Worm (Caenorhabditis elegans): ENCODE results near the gene npp-27.
A peak's percentile ranks its signal among the peaks of the same experiment; 100 is the strongest.

npp-27 gene

DNA sequence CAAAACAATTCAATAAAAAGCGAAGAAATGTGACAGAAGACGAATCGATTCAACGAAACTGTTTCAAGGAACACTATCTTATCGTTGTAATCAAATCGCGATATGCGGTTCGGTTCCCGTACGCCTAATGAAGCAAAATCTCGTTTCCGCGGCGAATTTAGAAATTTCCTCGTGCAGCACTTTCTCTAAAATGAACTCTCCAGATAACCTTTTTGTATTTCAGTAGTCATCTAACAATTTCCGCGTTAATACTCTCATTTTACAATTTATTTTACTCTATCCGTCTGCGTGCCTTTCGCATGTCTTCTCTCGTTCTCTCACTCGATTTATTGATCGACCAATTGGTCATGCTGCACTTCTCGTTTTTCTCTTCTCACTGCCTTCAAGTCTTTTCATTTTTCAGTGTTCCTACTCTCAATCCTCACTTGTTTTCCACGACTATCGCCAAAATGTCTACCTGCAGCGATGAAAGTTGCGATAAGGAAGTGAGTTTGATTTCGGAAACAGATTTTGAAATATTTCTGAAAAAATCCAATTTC is at the start of gene npp-27, which contains the start of gene ntl-4:
TSS of gene npp-27 (minus strand) at position 51 of the 539 bp plus-strand sequence.
TSS of gene ntl-4 (plus strand) at position 379 of the 539 bp plus-strand sequence.
- TF ChIP-seq pros-1 (tag; optimal IDR thresholded peaks at IDR 0.05), result no peak
- no peak for TF ChIP-seq ceh-45 (GFP tag; IDR thresholded peaks at IDR 0.05)
- peak; percentile 4 for TF ChIP-seq nfya-1 (tag; optimal IDR thresholded peaks at IDR 0.05)
- peak; percentile 24 for TF ChIP-seq ceh-48 (tag; optimal IDR thresholded peaks at IDR 0.05)

DNA sequence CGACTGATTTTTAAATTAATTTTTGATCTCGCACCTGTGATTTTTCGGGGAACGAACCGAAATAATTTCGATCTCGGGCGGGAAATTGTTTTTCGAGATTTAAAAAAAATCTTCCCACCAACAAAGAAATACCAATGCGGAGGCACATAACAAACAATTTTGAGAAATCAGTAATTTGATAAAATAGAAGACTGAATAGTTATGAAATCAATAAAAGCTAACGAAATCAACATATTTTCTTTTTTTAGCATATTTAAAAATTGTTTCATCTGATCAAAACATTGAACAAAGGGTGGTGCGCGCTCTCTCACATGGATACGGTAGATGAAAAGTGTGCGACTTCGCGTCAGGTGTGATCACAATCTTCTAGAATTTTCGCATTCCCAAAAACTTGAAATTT is 48.0 kb upstream of the npp-27 start:
- TF ChIP-seq ceh-9 (tag; optimal IDR thresholded peaks at IDR 0.05) (no peak), ceh-45 (GFP tag; IDR thresholded peaks at IDR 0.05) (no peak), T23F11.4 (GFP tag; optimal IDR thresholded peaks at IDR 0.05) (no peak), ceh-31 (tag; optimal IDR thresholded peaks at IDR 0.05) (no peak), tbx-7 (tag; optimal IDR thresholded peaks at IDR 0.05) (no peak), hlh-6 (tag; optimal IDR thresholded peaks at IDR 0.05) (no peak), madf-2 (tag; optimal IDR thresholded peaks at IDR 0.05) (no peak), ceh-18 (tag; optimal IDR thresholded peaks at IDR 0.05) (no peak), pha-4 (tag; optimal IDR thresholded peaks at IDR 0.05) (no peak), odd-2 (tag; optimal IDR thresholded peaks at IDR 0.05) (no peak), ceh-34 (tag; optimal IDR thresholded peaks at IDR 0.05) (no peak), ceh-48 (tag; optimal IDR thresholded peaks at IDR 0.05) (no peak), C38D4.7 (GFP tag; optimal IDR thresholded peaks at IDR 0.05) (no peak), gmeb-2 (tag; optimal IDR thresholded peaks at IDR 0.05) (no peak), F13H6.1 (tag; optimal IDR thresholded peaks at IDR 0.05) (no peak)

DNA sequence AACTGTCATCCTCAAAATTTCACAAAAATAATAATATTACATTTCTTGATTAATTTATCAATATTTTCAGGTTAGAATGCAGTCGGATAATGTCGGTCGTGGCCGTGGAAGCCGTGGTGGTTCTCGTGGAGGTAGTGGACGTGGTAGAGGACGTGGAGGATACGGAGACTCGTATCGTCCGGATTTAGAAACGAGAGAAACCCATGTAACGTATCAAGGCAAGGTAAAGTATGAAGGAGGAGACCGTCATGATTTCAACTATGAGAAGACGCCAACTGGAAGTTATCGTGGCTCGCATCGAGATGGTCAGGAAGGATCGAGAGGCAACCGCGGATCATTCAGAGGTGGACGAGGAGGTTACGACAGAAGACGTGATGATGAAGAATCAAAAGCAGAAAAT is 47.5 kb upstream of the npp-27 start, which contains the start of gene frpr-10:
TSS of gene frpr-10 (plus strand) at position 301 of the 400 bp plus-strand sequence.
- TF ChIP-seq syd-9 (tag; optimal IDR thresholded peaks at IDR 0.05) (no peak), unc-42 (tag; optimal IDR thresholded peaks at IDR 0.05) (no peak), ama-1 (optimal IDR thresholded peaks at IDR 0.05) (no peak), ceh-18 (tag; optimal IDR thresholded peaks at IDR 0.05) (no peak), ceh-45 (GFP tag; IDR thresholded peaks at IDR 0.05) (no peak), Y22D7AL.16 (tag; optimal IDR thresholded peaks at IDR 0.05) (no peak), pha-2 (tag; optimal IDR thresholded peaks at IDR 0.05) (no peak), hlh-13 (GFP tag; optimal IDR thresholded peaks at IDR 0.05) (no peak), C38D4.7 (GFP tag; optimal IDR thresholded peaks at IDR 0.05) (no peak), zip-5 (tag; optimal IDR thresholded peaks at IDR 0.05) (no peak)

DNA sequence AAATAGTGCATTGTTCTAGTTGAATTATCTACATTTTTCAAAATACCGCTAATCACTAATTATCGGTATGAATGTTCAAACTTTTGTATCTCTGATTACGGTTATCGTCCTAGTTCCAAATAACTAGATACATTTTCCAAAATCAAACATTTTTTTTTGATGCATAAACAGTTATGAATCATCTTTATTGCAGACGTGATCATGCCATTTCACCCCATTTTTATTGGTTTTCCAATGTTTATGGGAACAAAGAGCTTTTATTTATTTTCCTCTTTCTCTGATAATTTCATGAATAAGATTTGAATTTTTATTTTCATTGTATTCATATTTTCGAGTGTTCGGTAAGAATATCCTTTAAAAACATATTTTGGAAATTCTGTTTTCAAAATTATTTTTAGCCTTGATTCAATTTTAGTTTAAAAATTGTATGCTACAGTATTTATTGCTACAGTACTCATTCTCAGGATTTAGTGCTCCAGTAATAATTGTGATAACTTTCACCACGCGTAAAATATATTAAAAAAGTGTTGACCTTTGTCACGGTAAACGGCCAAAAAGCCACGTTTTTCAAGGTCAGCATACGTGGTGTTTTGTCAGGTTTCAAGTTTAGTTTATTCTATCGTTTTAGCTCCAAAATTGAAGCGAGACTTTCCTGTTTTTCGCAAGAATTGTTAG is 46.7 kb upstream of the npp-27 start, which contains the start of gene csr-1:
TSS of gene csr-1 (plus strand) at position 625 of the 675 bp plus-strand sequence.
- no peak for TF ChIP-seq ceh-9 (tag; optimal IDR thresholded peaks at IDR 0.05)
- no peak for TF ChIP-seq ceh-34 (tag; optimal IDR thresholded peaks at IDR 0.05)
- no peak for TF ChIP-seq ttx-3 (tag; optimal IDR thresholded peaks at IDR 0.05)
- TF ChIP-seq pqm-1 (tag; optimal IDR thresholded peaks at IDR 0.05), result no peak
- no peak for TF ChIP-seq eyg-1 (tag; optimal IDR thresholded peaks at IDR 0.05)
- no peak for TF ChIP-seq K09A11.1 (tag; optimal IDR thresholded peaks at IDR 0.05; ENCODE audit: insufficient read depth)
- no peak for TF ChIP-seq syd-9 (tag; optimal IDR thresholded peaks at IDR 0.05)
- TF ChIP-seq che-1 (tag; optimal IDR thresholded peaks at IDR 0.05), result no peak
- no peak for TF ChIP-seq pha-4 (tag; optimal IDR thresholded peaks at IDR 0.05)

DNA sequence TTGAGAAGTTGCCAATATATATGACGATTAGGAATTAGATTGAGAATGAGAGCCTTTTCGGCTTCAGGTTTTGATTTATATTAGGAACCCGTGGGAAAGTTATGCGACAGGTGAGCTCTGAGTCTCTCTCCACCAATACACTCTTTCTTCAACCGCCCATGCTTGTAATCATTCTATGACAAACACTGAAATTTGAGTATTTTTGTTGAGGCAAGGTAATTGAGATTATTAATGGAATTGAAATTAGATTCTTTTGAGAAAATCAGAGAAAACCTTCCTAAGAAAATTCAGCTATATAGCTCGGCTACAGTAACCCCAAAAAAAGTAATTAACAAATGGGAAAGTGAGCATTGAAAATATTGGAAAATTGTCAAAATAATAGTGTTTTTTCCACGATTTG is 45.8 kb upstream of the npp-27 start, which contains the start of gene ceh-19:
TSS of gene ceh-19 (minus strand) at position 101 of the 400 bp plus-strand sequence.
- TF ChIP-seq gmeb-2 (tag; optimal IDR thresholded peaks at IDR 0.05) (no peak), lim-6 (tag; optimal IDR thresholded peaks at IDR 0.05) (no peak), C08G9.2 (tag; optimal IDR thresholded peaks at IDR 0.05) (no peak), ceh-19 (GFP tag; optimal IDR thresholded peaks at IDR 0.05) (no peak), ttx-3 (tag; optimal IDR thresholded peaks at IDR 0.05) (no peak), hlh-30 (tag; optimal IDR thresholded peaks at IDR 0.05; ENCODE audit: insufficient read depth) (no peak), pax-1 (tag; optimal IDR thresholded peaks at IDR 0.05) (no peak), che-1 (tag; optimal IDR thresholded peaks at IDR 0.05) (no peak), ceh-14 (tag; optimal IDR thresholded peaks at IDR 0.05) (no peak), K09A11.1 (tag; optimal IDR thresholded peaks at IDR 0.05; ENCODE audit: insufficient read depth) (no peak), madf-2 (tag; optimal IDR thresholded peaks at IDR 0.05) (no peak), pha-2 (tag; optimal IDR thresholded peaks at IDR 0.05) (no peak), ahr-1 (tag; optimal IDR thresholded peaks at IDR 0.05) (no peak), dmd-4 (tag; optimal IDR thresholded peaks at IDR 0.05; ENCODE audit: borderline replicate concordance) (no peak), sdc-2 (tag; optimal IDR thresholded peaks at IDR 0.05) (no peak)

Data from whole organism, late embryonic.